Worm (Caenorhabditis elegans) whole organism, L4 larva: ENCODE measurements around the gene ucr-2.1.

ENCODE experiments used
- F10B5.3 ChIP-seq: sonication (generic microtip); optimal IDR thresholded peaks from 2 replicates; lab custom pipeline; 2016; ENCODE audit warnings: mild to moderate bottlenecking, missing genetic modification characterization, missing compliant biosample characterization
- F26F4.8 ChIP-seq: fragments of 200-800 bp; sonication (Bioruptor generic); conservative IDR thresholded peaks from 2 replicates; pipeline ENCODE4 v1.3.6; 2022; ENCODE audit warnings: missing genetic modification characterization, missing compliant biosample characterization
- F37D6.2 ChIP-seq: sonication (generic microtip); optimal IDR thresholded peaks from 2 replicates; lab custom pipeline; 2016; ENCODE audit warnings: mild to moderate bottlenecking, missing genetic modification characterization, missing compliant biosample characterization
- F49E8.2 ChIP-seq: sonication (generic microtip); optimal IDR thresholded peaks from 2 replicates; lab custom pipeline; 2016; ENCODE audit warnings: missing compliant biosample characterization, mild to moderate bottlenecking, missing genetic modification characterization, borderline replicate concordance
- T26A8.4 ChIP-seq: fragments of 200-800 bp; sonication (Bioruptor generic); IDR thresholded peaks from 2 replicates; pipeline ENCODE4 v1.3.6; 2022; ENCODE audit warnings: missing genetic modification characterization, missing compliant biosample characterization
- Y105C5A.15 ChIP-seq: fragments of 200-800 bp; sonication (Bioruptor generic); IDR thresholded peaks from 2 replicates; pipeline ENCODE4 v1.3.6; 2022; ENCODE audit warnings: missing genetic modification characterization, missing compliant biosample characterization
- Y5F2A.4 ChIP-seq: fragments of 200-800 bp; sonication (Bioruptor generic); optimal IDR thresholded peaks from 2 replicates; lab custom pipeline; 2018; ENCODE audit warnings: mild to moderate bottlenecking, missing genetic modification characterization, missing compliant biosample characterization
- ZK337.2 ChIP-seq: fragments of 200-800 bp; sonication (Bioruptor generic); IDR thresholded peaks from 2 replicates; pipeline ENCODE4 v1.3.6; 2022; ENCODE audit warnings: missing genetic modification reagents, missing genetic modification characterization, missing compliant biosample characterization
- aly-2 ChIP-seq: sonication (generic microtip); optimal IDR thresholded peaks from 2 replicates; lab custom pipeline; 2018; ENCODE audit warnings: missing biosample characterization, missing genetic modification characterization
- arid-1 ChIP-seq: fragments of 200-800 bp; sonication (Bioruptor generic); conservative IDR thresholded peaks from 2 replicates; pipeline ENCODE4 v1.3.6; 2022; ENCODE audit warnings: missing genetic modification reagents, missing genetic modification characterization, missing compliant biosample characterization
- attf-4 ChIP-seq: sonication (generic microtip); optimal IDR thresholded peaks from 3 replicates; lab custom pipeline; 2017; ENCODE audit warnings: missing biosample characterization, missing genetic modification characterization
- ceh-28 ChIP-seq: fragments of 150-350 bp; optimal IDR thresholded peaks from 2 replicates; lab custom pipeline; 2014; ENCODE audit warnings: missing biosample characterization, missing genetic modification reagents, missing genetic modification characterization
- ceh-62 ChIP-seq: sonication (generic microtip); optimal IDR thresholded peaks from 2 replicates; lab custom pipeline; 2017; ENCODE audit warnings: missing biosample characterization, missing genetic modification characterization
- ceh-82 ChIP-seq: sonication (generic microtip); optimal IDR thresholded peaks from 2 replicates; lab custom pipeline; 2017; ENCODE audit warnings: missing biosample characterization, missing genetic modification characterization
- ces-1 ChIP-seq: fragments of 150-350 bp; sonication (generic microtip); optimal IDR thresholded peaks from 4 replicates; lab custom pipeline; 2014; ENCODE audit warnings: missing biosample characterization, missing genetic modification reagents, missing genetic modification characterization
- cey-2 ChIP-seq: sonication (generic microtip); optimal IDR thresholded peaks from 3 replicates; lab custom pipeline; 2017; ENCODE audit warnings: missing genetic modification characterization, mild to moderate bottlenecking, missing compliant biosample characterization, antibody characterized with exemption, borderline replicate concordance; ENCODE audit not compliant: insufficient read depth
- ctbp-1 ChIP-seq: fragments of 200-800 bp; sonication (Bioruptor generic); IDR thresholded peaks from 2 replicates; pipeline ENCODE4 v1.3.6; 2022; ENCODE audit warnings: missing genetic modification reagents, missing genetic modification characterization, missing compliant biosample characterization
- daf-16 ChIP-seq, 3 experiments: sonication (generic microtip); optimal IDR thresholded peaks; 2 replicates each; lab custom pipeline; 2016 to 2017; ENCODE audit warnings: missing genetic modification characterization in 3 of 3, missing genetic modification reagents in 3 of 3, mild to moderate bottlenecking in 2 of 3, missing compliant biosample characterization in 2 of 3, missing biosample characterization in 1 of 3, moderate library complexity in 1 of 3
- daf-19 ChIP-seq: fragments of 200-800 bp; sonication (Bioruptor generic); conservative IDR thresholded peaks from 2 replicates; pipeline ENCODE4 v1.3.6; 2022; ENCODE audit warnings: missing genetic modification characterization, missing compliant biosample characterization
- daf-8 ChIP-seq: fragments of 200-800 bp; sonication (Bioruptor generic); IDR thresholded peaks from 2 replicates; pipeline ENCODE4 v1.3.6; 2022; ENCODE audit warnings: missing genetic modification characterization, missing compliant biosample characterization
- dmd-6 ChIP-seq: fragments of 200-800 bp; sonication (Bioruptor generic); IDR thresholded peaks from 2 replicates; pipeline ENCODE4 v1.3.6; 2022; ENCODE audit warnings: missing genetic modification reagents, missing genetic modification characterization, missing compliant biosample characterization
- dmd-8 ChIP-seq: fragments of 200-800 bp; sonication (Bioruptor generic); IDR thresholded peaks from 2 replicates; pipeline ENCODE4 v1.3.6; 2022; ENCODE audit warnings: missing genetic modification characterization, missing compliant biosample characterization
- dmd-9 ChIP-seq: fragments of 200-800 bp; sonication (Bioruptor generic); IDR thresholded peaks from 2 replicates; pipeline ENCODE4 v1.3.6; 2022; ENCODE audit warnings: missing genetic modification reagents, missing genetic modification characterization, missing compliant biosample characterization
- dpl-1 ChIP-seq: fragments of 150-350 bp; optimal IDR thresholded peaks from 2 replicates; lab custom pipeline; 2014; ENCODE audit warnings: missing biosample characterization, missing genetic modification reagents, missing genetic modification characterization
- duxl-1 ChIP-seq: sonication (generic microtip); optimal IDR thresholded peaks from 2 replicates; lab custom pipeline; 2016; ENCODE audit warnings: mild to moderate bottlenecking, missing genetic modification characterization, moderate library complexity, missing compliant biosample characterization; ENCODE audit not compliant: poor library complexity
- dve-1 ChIP-seq: sonication (generic microtip); optimal IDR thresholded peaks from 2 replicates; lab custom pipeline; 2017; ENCODE audit warnings: antibody characterized with exemption, mild to moderate bottlenecking, missing genetic modification characterization, missing compliant biosample characterization; ENCODE audit not compliant: insufficient read depth
- fkh-10 ChIP-seq: fragments of 150-350 bp; optimal IDR thresholded peaks from 2 replicates; lab custom pipeline; 2014; ENCODE audit warnings: missing biosample characterization, missing genetic modification reagents, missing genetic modification characterization
- gei-8 ChIP-seq: fragments of 200-800 bp; sonication (Bioruptor generic); optimal IDR thresholded peaks from 2 replicates; lab custom pipeline; 2018; ENCODE audit warnings: mild to moderate bottlenecking, missing genetic modification characterization, missing compliant biosample characterization
- lim-7 ChIP-seq: fragments of 200-800 bp; sonication (Bioruptor generic); IDR thresholded peaks from 2 replicates; pipeline ENCODE4 v1.3.6; 2022; ENCODE audit warnings: missing genetic modification characterization, missing compliant biosample characterization
- lin-38 ChIP-seq: fragments of 200-800 bp; sonication (Bioruptor generic); IDR thresholded peaks from 2 replicates; pipeline ENCODE4 v1.3.6; 2022; ENCODE audit warnings: missing genetic modification reagents, missing genetic modification characterization, missing compliant biosample characterization
- lin-39 ChIP-seq: fragments of 150-350 bp; optimal IDR thresholded peaks from 2 replicates; lab custom pipeline; 2014; ENCODE audit warnings: missing biosample characterization, missing genetic modification reagents, missing genetic modification characterization
- lsy-2 ChIP-seq, 2 experiments: fragments of 150-350 bp in 1 of 2; sonication (generic microtip) in 1 of 2; optimal IDR thresholded peaks; 2 replicates each; lab custom pipeline; 2014 to 2017; ENCODE audit warnings: missing biosample characterization in 2 of 2, missing genetic modification characterization in 2 of 2
- madf-5 ChIP-seq, 2 experiments: fragments of 200-800 bp; sonication (Bioruptor generic); IDR thresholded peaks; 2 replicates each; pipeline ENCODE4 v1.3.6; 2022; ENCODE audit warnings: missing compliant biosample characterization in 2 of 2, missing genetic modification characterization in 2 of 2
- mxl-3 ChIP-seq: fragments of 200-800 bp; sonication (Bioruptor generic); optimal IDR thresholded peaks from 2 replicates; lab custom pipeline; 2018; ENCODE audit warnings: mild to moderate bottlenecking, missing genetic modification characterization, missing compliant biosample characterization
- nhr-102 ChIP-seq: sonication (generic microtip); optimal IDR thresholded peaks from 2 replicates; lab custom pipeline; 2016; ENCODE audit warnings: mild to moderate bottlenecking, missing genetic modification characterization, moderate library complexity, missing compliant biosample characterization
- nhr-111 ChIP-seq: fragments of 200-800 bp; sonication (Bioruptor generic); optimal IDR thresholded peaks from 2 replicates; lab custom pipeline; 2018; ENCODE audit warnings: mild to moderate bottlenecking, missing genetic modification characterization, missing compliant biosample characterization
- nhr-25 ChIP-seq: sonication (generic microtip); optimal IDR thresholded peaks from 2 replicates; lab custom pipeline; 2017; ENCODE audit warnings: missing genetic modification characterization, mild to moderate bottlenecking, missing compliant biosample characterization, antibody characterized with exemption, moderate library complexity, borderline replicate concordance; ENCODE audit not compliant: insufficient read depth
- nhr-28 ChIP-seq: fragments of 150-350 bp; optimal IDR thresholded peaks from 2 replicates; lab custom pipeline; 2014; ENCODE audit warnings: missing biosample characterization, missing genetic modification characterization
- nhr-6 ChIP-seq: fragments of 150-350 bp; optimal IDR thresholded peaks from 2 replicates; lab custom pipeline; 2014; ENCODE audit warnings: missing biosample characterization, missing genetic modification characterization
- nhr-76 ChIP-seq: fragments of 150-350 bp; optimal IDR thresholded peaks from 2 replicates; lab custom pipeline; 2014; ENCODE audit warnings: missing biosample characterization, missing genetic modification characterization
- pqm-1 ChIP-seq: sonication (generic microtip); optimal IDR thresholded peaks from 2 replicates; lab custom pipeline; 2017; ENCODE audit warnings: missing biosample characterization, missing genetic modification characterization
- sdz-12 ChIP-seq: fragments of 200-800 bp; sonication (Bioruptor generic); optimal IDR thresholded peaks from 2 replicates; lab custom pipeline; 2018; ENCODE audit warnings: mild to moderate bottlenecking, missing genetic modification characterization, missing compliant biosample characterization
- snpc-1.2 ChIP-seq: fragments of 200-800 bp; sonication (Bioruptor generic); IDR thresholded peaks from 2 replicates; pipeline ENCODE4 v1.3.6; 2022; ENCODE audit warnings: missing genetic modification reagents, missing genetic modification characterization, missing compliant biosample characterization
- snpc-4 ChIP-seq: fragments of 150-350 bp; optimal IDR thresholded peaks from 2 replicates; lab custom pipeline; 2014; ENCODE audit warnings: missing biosample characterization, missing genetic modification characterization
- spr-3 ChIP-seq: fragments of 200-800 bp; sonication (Bioruptor generic); optimal IDR thresholded peaks from 2 replicates; lab custom pipeline; 2018; ENCODE audit warnings: mild to moderate bottlenecking, missing genetic modification characterization, missing compliant biosample characterization
- tag-97 ChIP-seq: fragments of 200-800 bp; sonication (Bioruptor generic); IDR thresholded peaks from 2 replicates; pipeline ENCODE4 v1.3.6; 2022; ENCODE audit warnings: missing genetic modification characterization, missing compliant biosample characterization
- unc-39 ChIP-seq: sonication (generic microtip); optimal IDR thresholded peaks from 2 replicates; lab custom pipeline; 2017; ENCODE audit warnings: missing biosample characterization, missing genetic modification characterization
- zag-1 ChIP-seq: fragments of 150-350 bp; optimal IDR thresholded peaks from 2 replicates; lab custom pipeline; 2014; ENCODE audit warnings: missing biosample characterization, missing genetic modification characterization
- zfp-3 ChIP-seq: fragments of 200-800 bp; sonication (Bioruptor generic); conservative IDR thresholded peaks from 2 replicates; pipeline ENCODE4 v1.3.6; 2022; ENCODE audit warnings: missing genetic modification reagents, missing genetic modification characterization, missing compliant biosample characterization
- zip-11 ChIP-seq: fragments of 200-800 bp; sonication (Bioruptor generic); IDR thresholded peaks from 2 replicates; pipeline ENCODE4 v1.3.6; 2022; ENCODE audit warnings: missing genetic modification characterization, missing compliant biosample characterization

Gene ucr-2.1

DNA sequence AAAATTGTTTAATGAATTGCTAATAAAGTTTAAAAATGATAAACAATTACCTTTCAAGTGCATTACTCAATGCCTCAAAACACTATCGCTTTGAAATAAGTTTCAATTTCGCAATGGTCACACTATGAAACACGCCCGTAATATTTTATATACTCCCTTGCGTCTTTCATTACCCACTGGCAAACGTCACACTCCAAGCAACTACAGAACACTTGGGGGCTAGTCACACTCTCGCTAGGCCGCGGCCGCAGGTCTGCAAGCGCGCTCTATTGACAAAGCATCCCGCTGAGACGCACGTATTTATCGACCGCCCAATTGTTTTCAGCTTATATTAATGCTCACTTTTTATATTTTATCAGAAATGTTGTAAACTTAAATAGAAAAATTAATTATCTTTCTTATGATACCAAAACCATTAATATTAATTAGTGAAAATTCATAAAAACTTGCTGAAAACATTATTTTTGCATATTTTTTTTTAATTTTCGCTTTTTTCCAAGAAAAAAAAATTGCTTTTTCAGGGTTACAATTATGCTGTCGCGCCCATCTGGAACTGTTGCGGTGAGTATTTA lies at the start of gene ucr-2.1, which contains the start of gene nmat-1 (continued):
- TF ChIP-seq daf-16 (GFP tag; optimal IDR thresholded peaks at IDR 0.05; lab: Kevin White, UChicago) (peak; percentile 56 to 57), daf-16 (tag; optimal IDR thresholded peaks at IDR 0.05; lab: Kevin White, UChicago) (peak; percentile 87), nhr-6 (peak; percentile 61), lsy-2 (tag; optimal IDR thresholded peaks at IDR 0.05; lab: Kevin White, UChicago) (peak in 1 of 2 experiments; percentile 75), lin-38 (GFP tag; lab: Robert Waterston, UW) (peak; percentile 98), nhr-102 (tag; lab: Kevin White, UChicago) (peak; percentile 80), mxl-3 (GFP tag; lab: Kevin White, UChicago) (peak; percentile 89), Y105C5A.15 (GFP tag; lab: Robert Waterston, UW) (no peak), tag-97 (no peak), ces-1 (GFP tag; lab: Kevin White, UChicago) (no peak), nhr-76 (tag; lab: Kevin White, UChicago) (no peak), gei-8 (no peak), F26F4.8 (GFP tag; lab: Robert Waterston, UW) (no peak), Y5F2A.4 (GFP tag; lab: Kevin White, UChicago) (no peak), cey-2 (tag; lab: Kevin White, UChicago) (no peak), ZK337.2 (GFP tag; lab: Robert Waterston, UW) (no peak), lim-7 (GFP tag; lab: Robert Waterston, UW) (no peak), dmd-9 (no peak), arid-1 (GFP tag; lab: Robert Waterston, UW) (0 out of 2 replicates have a peak, but pooled peaks have one; percentile 22), unc-39 (tag; lab: Kevin White, UChicago) (no peak), aly-2 (tag; lab: Kevin White, UChicago) (no peak), attf-4 (no peak), nhr-28 (tag; lab: Kevin White, UChicago) (peak; percentile 99), snpc-4 (tag; lab: Kevin White, UChicago) (no peak), ceh-62 (tag; lab: Kevin White, UChicago) (no peak), duxl-1 (tag; lab: Kevin White, UChicago) (peak; percentile 77), zfp-3 (GFP tag; lab: Robert Waterston, UW) (0 out of 2 replicates have a peak, but pooled peaks have one; percentile 35), dmd-6 (GFP tag; lab: Robert Waterston, UW) (peak; percentile 76), madf-5 (GFP tag; IDR thresholded peaks at IDR 0.05; lab: Robert Waterston, UW) (no peak), ceh-28 (tag; lab: Kevin White, UChicago) (no peak), pqm-1 (peak; percentile 56), zag-1 (tag; lab: Kevin White, UChicago) (peak; percentile 4), nhr-25 (tag; lab: Kevin White, UChicago) (no peak), sdz-12 (no peak), daf-8 (GFP tag; lab: Robert Waterston, UW) (no peak), dpl-1 (peak; percentile 69), ceh-82 (no peak), F37D6.2 (tag; lab: Kevin White, UChicago) (peak; percentile 37), F49E8.2 (tag; lab: Kevin White, UChicago) (no peak), daf-19 (GFP tag; lab: Robert Waterston, UW) (no peak), lin-39 (tag; lab: Kevin White, UChicago) (no peak), spr-3 (GFP tag; lab: Kevin White, UChicago) (peak; percentile 30), dve-1 (tag; lab: Kevin White, UChicago) (peak; percentile 86), dmd-8 (GFP tag; lab: Robert Waterston, UW) (no peak), snpc-1.2 (GFP tag; lab: Robert Waterston, UW) (no peak), ctbp-1 (GFP tag; lab: Robert Waterston, UW) (no peak), zip-11 (GFP tag; lab: Robert Waterston, UW) (no peak), T26A8.4 (GFP tag; lab: Robert Waterston, UW) (no peak; the same call in 1 of the 2 replicates), nhr-111 (no peak), F10B5.3 (tag; lab: Kevin White, UChicago) (no peak), fkh-10 (GFP tag; lab: Kevin White, UChicago) (no peak)
